Worm (Caenorhabditis elegans) whole organism, midembryonic: ENCODE results near the gene C18A3.11.

Source experiments
- T22C8.4 ChIP-seq: fragments of 200-800 bp; sonication (Bioruptor generic); IDR thresholded peaks from 2 replicates; pipeline ENCODE4 v1.3.6; 2022; ENCODE audit warnings: missing genetic modification characterization, missing compliant biosample characterization
- cog-1 ChIP-seq: sonication (generic microtip); optimal IDR thresholded peaks from 2 replicates; lab custom pipeline; 2016; ENCODE audit warnings: missing genetic modification characterization, missing compliant biosample characterization
- flt-1 ChIP-seq: fragments of 200-800 bp; sonication (Bioruptor generic); IDR thresholded peaks from 2 replicates; pipeline ENCODE4 v1.3.6; 2022; ENCODE audit warnings: missing genetic modification characterization, missing compliant biosample characterization
- med-1 ChIP-seq: sonication (generic microtip); optimal IDR thresholded peaks from 2 replicates; lab custom pipeline; 2017; ENCODE audit warnings: missing genetic modification characterization, mild to moderate bottlenecking, missing compliant biosample characterization, antibody characterized with exemption, missing genetic modification reagents; ENCODE audit not compliant: insufficient read depth
- tab-1 ChIP-seq: fragments of 200-800 bp; sonication (Bioruptor generic); IDR thresholded peaks from 2 replicates; pipeline ENCODE4 v1.3.6; 2022; ENCODE audit warnings: missing genetic modification characterization, missing compliant biosample characterization
- ztf-23 ChIP-seq: fragments of 200-800 bp; sonication (Bioruptor generic); IDR thresholded peaks from 2 replicates; pipeline ENCODE4 v1.3.6; 2022; ENCODE audit warnings: missing genetic modification reagents, missing genetic modification characterization, missing compliant biosample characterization

DNA sequence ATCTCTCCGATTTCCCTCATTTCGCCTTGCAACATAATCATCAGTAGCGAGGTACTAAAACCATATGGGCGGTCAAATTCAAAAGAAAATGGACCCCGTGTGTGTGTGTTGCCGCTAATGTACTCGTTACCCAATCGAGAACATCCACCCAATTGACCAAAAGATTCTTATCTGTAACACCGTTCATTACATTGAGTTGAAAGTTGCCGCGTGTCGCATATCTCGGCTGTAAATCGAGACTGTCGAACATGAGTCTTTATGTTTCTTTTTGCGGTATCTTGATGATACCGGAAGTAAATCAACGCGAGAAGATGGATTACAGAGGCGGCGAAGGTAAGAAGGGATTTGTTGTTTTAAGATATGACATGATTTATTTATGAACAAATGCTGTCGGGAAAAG, 4.9 kb downstream of the C18A3.11 start:
- TF ChIP-seq tab-1 (GFP tag; lab: Robert Waterston, UW) (no peak), T22C8.4 (GFP tag; lab: Robert Waterston, UW) (no peak), ztf-23 (no peak), cog-1 (tag; lab: Kevin White, UChicago) (no peak), med-1 (GFP tag; lab: Kevin White, UChicago) (no peak), flt-1 (GFP tag; lab: Robert Waterston, UW) (no peak)
